Worm (Caenorhabditis elegans) whole organism, late embryonic: ENCODE data around the gene F54F2.6.

Experiments
- C38D4.7 ChIP-seq: fragments of 200-800 bp; sonication (Bioruptor generic); optimal IDR thresholded peaks from 2 replicates; lab custom pipeline; 2018; ENCODE audit warnings: mild to moderate bottlenecking, missing genetic modification characterization, moderate library complexity, missing compliant biosample characterization
- F13H6.1 ChIP-seq: sonication (generic microtip); optimal IDR thresholded peaks from 2 replicates; lab custom pipeline; 2016; ENCODE audit warnings: missing genetic modification characterization, missing compliant biosample characterization
- K02D7.2 ChIP-seq: sonication (generic microtip); optimal IDR thresholded peaks from 2 replicates; lab custom pipeline; 2017; ENCODE audit warnings: mild to moderate bottlenecking, missing genetic modification characterization, missing compliant biosample characterization
- T23F11.4 ChIP-seq: fragments of 200-800 bp; sonication (Bioruptor generic); optimal IDR thresholded peaks from 2 replicates; lab custom pipeline; 2018; ENCODE audit warnings: mild to moderate bottlenecking, missing genetic modification characterization, missing compliant biosample characterization
- ama-1 ChIP-seq: fragments of 150-350 bp; optimal IDR thresholded peaks from 2 replicates; lab custom pipeline; 2014
- ceh-14 ChIP-seq: sonication (generic microtip); optimal IDR thresholded peaks from 2 replicates; lab custom pipeline; 2016; ENCODE audit warnings: missing genotype, missing genetic modification characterization, missing compliant biosample characterization
- ceh-18 ChIP-seq: sonication (generic microtip); optimal IDR thresholded peaks from 2 replicates; lab custom pipeline; 2016; ENCODE audit warnings: missing genetic modification characterization, missing compliant biosample characterization
- ceh-19 ChIP-seq: fragments of 200-800 bp; sonication (Bioruptor generic); optimal IDR thresholded peaks from 2 replicates; lab custom pipeline; 2018; ENCODE audit warnings: mild to moderate bottlenecking, missing genetic modification characterization, missing compliant biosample characterization
- ceh-2 ChIP-seq: sonication (generic microtip); optimal IDR thresholded peaks from 2 replicates; lab custom pipeline; 2016; ENCODE audit warnings: missing genotype, missing genetic modification characterization, missing compliant biosample characterization
- ceh-31 ChIP-seq: sonication (generic microtip); optimal IDR thresholded peaks from 2 replicates; lab custom pipeline; 2016; ENCODE audit warnings: missing genetic modification characterization, missing compliant biosample characterization
- ceh-34 ChIP-seq: sonication (generic microtip); optimal IDR thresholded peaks from 2 replicates; lab custom pipeline; 2016; ENCODE audit warnings: mild to moderate bottlenecking, missing genetic modification characterization, missing compliant biosample characterization
- ceh-45 ChIP-seq: fragments of 200-800 bp; sonication (Bioruptor generic); IDR thresholded peaks from 2 replicates; pipeline ENCODE4 v1.3.6; 2022; ENCODE audit warnings: missing genetic modification reagents, missing genetic modification characterization, missing compliant biosample characterization
- ceh-48 ChIP-seq: sonication (generic microtip); optimal IDR thresholded peaks from 2 replicates; lab custom pipeline; 2016; ENCODE audit warnings: missing genetic modification characterization, inconsistent platforms, missing compliant biosample characterization
- ceh-9 ChIP-seq: sonication (generic microtip); optimal IDR thresholded peaks from 2 replicates; lab custom pipeline; 2016; ENCODE audit warnings: mild to moderate bottlenecking, missing genetic modification characterization, inconsistent platforms, missing compliant biosample characterization
- dve-1 ChIP-seq: sonication (generic microtip); optimal IDR thresholded peaks from 2 replicates; lab custom pipeline; 2017; ENCODE audit warnings: antibody characterized with exemption, mild to moderate bottlenecking, missing genetic modification characterization, missing compliant biosample characterization
- elt-2 ChIP-seq: sonication (generic microtip); optimal IDR thresholded peaks from 2 replicates; lab custom pipeline; 2016; ENCODE audit warnings: missing genetic modification reagents, missing genetic modification characterization, missing compliant biosample characterization
- elt-4 ChIP-seq: sonication (generic microtip); optimal IDR thresholded peaks from 2 replicates; lab custom pipeline; 2016; ENCODE audit warnings: missing genetic modification characterization, missing compliant biosample characterization
- eyg-1 ChIP-seq: sonication (generic microtip); optimal IDR thresholded peaks from 2 replicates; lab custom pipeline; 2016; ENCODE audit warnings: missing genotype, missing genetic modification characterization, missing compliant biosample characterization
- fax-1 ChIP-seq: sonication (generic microtip); optimal IDR thresholded peaks from 2 replicates; lab custom pipeline; 2016; ENCODE audit warnings: missing genotype, missing genetic modification characterization, missing compliant biosample characterization
- fkh-10 ChIP-seq: fragments of 150-350 bp; optimal IDR thresholded peaks from 2 replicates; lab custom pipeline; 2014; ENCODE audit warnings: missing biosample characterization, missing genetic modification reagents, missing genetic modification characterization
- gmeb-2 ChIP-seq: sonication (generic microtip); optimal IDR thresholded peaks from 2 replicates; lab custom pipeline; 2016; ENCODE audit warnings: missing genetic modification characterization, inconsistent platforms, missing compliant biosample characterization
- hlh-13 ChIP-seq: fragments of 200-800 bp; sonication (Bioruptor generic); optimal IDR thresholded peaks from 2 replicates; lab custom pipeline; 2018; ENCODE audit warnings: mild to moderate bottlenecking, missing genetic modification characterization, missing compliant biosample characterization
- hlh-8 ChIP-seq: sonication (generic microtip); optimal IDR thresholded peaks from 2 replicates; lab custom pipeline; 2016; ENCODE audit warnings: missing genotype, missing genetic modification characterization, missing compliant biosample characterization
- lim-6 ChIP-seq: sonication (generic microtip); optimal IDR thresholded peaks from 2 replicates; lab custom pipeline; 2016; ENCODE audit warnings: missing genetic modification characterization, missing compliant biosample characterization
- lin-11 ChIP-seq: fragments of 200-800 bp; sonication (Bioruptor generic); optimal IDR thresholded peaks from 2 replicates; lab custom pipeline; 2018; ENCODE audit warnings: mild to moderate bottlenecking, missing genetic modification characterization, missing compliant biosample characterization
- madf-2 ChIP-seq: sonication (generic microtip); optimal IDR thresholded peaks from 2 replicates; lab custom pipeline; 2017; ENCODE audit warnings: missing genetic modification characterization, missing compliant biosample characterization
- mec-3 ChIP-seq: sonication (generic microtip); optimal IDR thresholded peaks from 2 replicates; lab custom pipeline; 2016; ENCODE audit warnings: borderline replicate concordance, missing genetic modification characterization, missing compliant biosample characterization
- nhr-232 ChIP-seq: sonication (generic microtip); optimal IDR thresholded peaks from 2 replicates; lab custom pipeline; 2016; ENCODE audit warnings: missing genetic modification characterization, missing compliant biosample characterization
- npax-4 ChIP-seq: sonication (generic microtip); optimal IDR thresholded peaks from 2 replicates; lab custom pipeline; 2016; ENCODE audit warnings: missing genetic modification characterization, missing compliant biosample characterization
- pag-3 ChIP-seq: sonication (generic microtip); optimal IDR thresholded peaks from 2 replicates; lab custom pipeline; 2016; ENCODE audit warnings: missing compliant biosample characterization, missing genetic modification characterization, borderline replicate concordance
- pat-9 ChIP-seq: fragments of 200-800 bp; sonication (Bioruptor generic); optimal IDR thresholded peaks from 2 replicates; lab custom pipeline; 2018; ENCODE audit warnings: mild to moderate bottlenecking, missing genetic modification characterization, moderate library complexity, missing compliant biosample characterization
- pha-4 ChIP-seq: fragments of 150-350 bp; optimal IDR thresholded peaks from 2 replicates; lab custom pipeline; 2018; ENCODE audit warnings: missing biosample characterization, missing genetic modification reagents, missing genetic modification characterization
- pqm-1 ChIP-seq: sonication (generic microtip); optimal IDR thresholded peaks from 2 replicates; lab custom pipeline; 2016; ENCODE audit warnings: missing genetic modification characterization, missing compliant biosample characterization
- pros-1 ChIP-seq: fragments of 150-350 bp; optimal IDR thresholded peaks from 2 replicates; lab custom pipeline; 2014; ENCODE audit warnings: missing biosample characterization, missing genetic modification reagents, missing genetic modification characterization
- rnt-1 ChIP-seq: sonication (generic microtip); optimal IDR thresholded peaks from 2 replicates; lab custom pipeline; 2016; ENCODE audit warnings: missing genetic modification characterization, missing compliant biosample characterization
- sdc-2 ChIP-seq: sonication (generic microtip); optimal IDR thresholded peaks from 2 replicates; lab custom pipeline; 2016; ENCODE audit warnings: missing genotype, missing genetic modification characterization, missing compliant biosample characterization
- sox-2 ChIP-seq: fragments of 200-800 bp; sonication (Bioruptor generic); IDR thresholded peaks from 2 replicates; pipeline ENCODE4 v1.3.6; 2022; ENCODE audit warnings: missing genetic modification reagents, missing genetic modification characterization, missing compliant biosample characterization
- syd-9 ChIP-seq: sonication (generic microtip); optimal IDR thresholded peaks from 2 replicates; lab custom pipeline; 2016; ENCODE audit warnings: mild to moderate bottlenecking, missing genetic modification characterization, moderate library complexity, missing compliant biosample characterization
- tbx-2 ChIP-seq: sonication (generic microtip); optimal IDR thresholded peaks from 2 replicates; lab custom pipeline; 2016; ENCODE audit warnings: missing genetic modification characterization, missing compliant biosample characterization
- tbx-7 ChIP-seq: sonication (generic microtip); optimal IDR thresholded peaks from 2 replicates; lab custom pipeline; 2016; ENCODE audit warnings: missing genotype, missing genetic modification characterization, missing compliant biosample characterization
- ttx-3 ChIP-seq: sonication (generic microtip); optimal IDR thresholded peaks from 2 replicates; lab custom pipeline; 2016; ENCODE audit warnings: missing genetic modification reagents, missing genetic modification characterization, missing compliant biosample characterization
- unc-3 ChIP-seq, 2 experiments: fragments of 200-800 bp in 1 of 2; sonication (Bioruptor generic) in 1 of 2; sonication (generic microtip) in 1 of 2; conservative IDR thresholded peaks in 1 of 2; optimal IDR thresholded peaks in 1 of 2; 2 replicates each; pipeline versions ENCODE4 v1.3.6 to Lab custom; 2016 to 2022; ENCODE audit warnings: missing compliant biosample characterization in 2 of 2, missing genetic modification characterization in 2 of 2, missing genetic modification reagents in 1 of 2
- unc-42 ChIP-seq: sonication (generic microtip); optimal IDR thresholded peaks from 2 replicates; lab custom pipeline; 2016; ENCODE audit warnings: missing genotype, missing genetic modification characterization, missing compliant biosample characterization
- unc-55 ChIP-seq: sonication (generic microtip); optimal IDR thresholded peaks from 2 replicates; lab custom pipeline; 2017; ENCODE audit warnings: missing biosample characterization, missing genetic modification reagents, missing genetic modification characterization
- unc-86 ChIP-seq: sonication (generic microtip); optimal IDR thresholded peaks from 2 replicates; lab custom pipeline; 2016; ENCODE audit warnings: missing genetic modification characterization, missing compliant biosample characterization
- zip-5 ChIP-seq: sonication (generic microtip); optimal IDR thresholded peaks from 2 replicates; lab custom pipeline; 2016; ENCODE audit warnings: missing genetic modification characterization, missing compliant biosample characterization
- ztf-16 ChIP-seq: sonication (generic microtip); optimal IDR thresholded peaks from 2 replicates; lab custom pipeline; 2017; ENCODE audit warnings: missing genetic modification characterization, missing compliant biosample characterization

F54F2.6 gene

ce11 chrIII:8770243-8770642 lies 30.3 kb downstream of the F54F2.6 start:
- TF ChIP-seq eyg-1 (tag; lab: Kevin White, UChicago), result no peak
- no peak for TF ChIP-seq ceh-19 (GFP tag; lab: Kevin White, UChicago)
- no peak for TF ChIP-seq npax-4
- TF ChIP-seq tbx-2 (tag; lab: Kevin White, UChicago), result no peak
- TF ChIP-seq nhr-232, result no peak
- TF ChIP-seq rnt-1 (tag; lab: Kevin White, UChicago), result no peak
- TF ChIP-seq unc-3 (GFP tag; conservative IDR thresholded peaks at IDR 0.05; lab: Robert Waterston, UW), result no peak
- no peak for TF ChIP-seq unc-3 (tag; optimal IDR thresholded peaks at IDR 0.05; lab: Kevin White, UChicago)
- TF ChIP-seq pag-3, result no peak
- no peak for TF ChIP-seq pros-1 (tag; lab: Kevin White, UChicago)
- TF ChIP-seq pha-4, result no peak
- TF ChIP-seq F13H6.1, result no peak
- no peak for TF ChIP-seq ttx-3

- TF ChIP-seq unc-42 (tag; lab: Kevin White, UChicago) (no peak), T23F11.4 (no peak), ceh-48 (tag; lab: Kevin White, UChicago) (no peak), rnt-1 (tag; lab: Kevin White, UChicago) (no peak), pag-3 (no peak), fax-1 (tag; lab: Kevin White, UChicago) (no peak), sdc-2 (no peak), dve-1 (tag; lab: Kevin White, UChicago) (no peak), ceh-2 (no peak), lim-6 (tag; lab: Kevin White, UChicago) (no peak), ceh-14 (tag; lab: Kevin White, UChicago) (no peak), hlh-8 (tag; lab: Kevin White, UChicago) (no peak)
- TF ChIP-seq, all 69 proteins: peak for 0
These were observed 31.2 kb downstream of the F54F2.6 start, which contains the start of gene K02D10.1 for ce11 chrIII:8769253-8769652. K02D10.1 (plus strand) TSS chrIII:8769536.

- peak; percentile 40; the same call in 1 of the 2 replicates for TF ChIP-seq unc-3 (GFP tag; conservative IDR thresholded peaks at IDR 0.05; lab: Robert Waterston, UW)
- TF ChIP-seq unc-3 (tag; optimal IDR thresholded peaks at IDR 0.05; lab: Kevin White, UChicago), result peak; percentile 56
- TF ChIP-seq K02D7.2, result peak; percentile 74
- peak; percentile 79 for TF ChIP-seq ztf-16 (tag; lab: Kevin White, UChicago)
- TF ChIP-seq ceh-14 (tag; lab: Kevin White, UChicago), result peak; percentile 85
- peak; percentile 66 for TF ChIP-seq zip-5
- TF ChIP-seq rnt-1 (tag; lab: Kevin White, UChicago), result peak; percentile 63
- TF ChIP-seq unc-86 (tag; lab: Kevin White, UChicago), result peak; percentile 76
- peak; percentile 17; the same call in 1 of the 2 replicates for TF ChIP-seq sox-2
- TF ChIP-seq unc-42 (tag; lab: Kevin White, UChicago), result peak; percentile 13
- TF ChIP-seq ceh-18 (tag; lab: Kevin White, UChicago), result peak; percentile 24
- no peak for TF ChIP-seq ceh-45 (GFP tag; lab: Robert Waterston, UW)
- TF ChIP-seq ceh-9 (tag; lab: Kevin White, UChicago), result no peak
- TF ChIP-seq elt-2 (tag; lab: Kevin White, UChicago), result peak; percentile 92
- peak; percentile 85 for TF ChIP-seq fax-1 (tag; lab: Kevin White, UChicago)
- TF ChIP-seq lin-11 (tag; lab: Kevin White, UChicago), result peak; percentile 62
- TF ChIP-seq fkh-10 (GFP tag; lab: Kevin White, UChicago), result peak; percentile 2
- peak; percentile 59 for TF ChIP-seq pat-9 (tag; lab: Kevin White, UChicago)
- TF ChIP-seq ceh-31, result peak; percentile 77
- peak; percentile 89 for TF ChIP-seq ttx-3
- no peak for TF ChIP-seq pag-3
- TF ChIP-seq ceh-19 (GFP tag; lab: Kevin White, UChicago), result peak; percentile 77
- TF ChIP-seq C38D4.7, result peak; percentile 71
- peak; percentile 70 for TF ChIP-seq syd-9 (tag; lab: Kevin White, UChicago)
- TF ChIP-seq pha-4, result no peak
- TF ChIP-seq ama-1 (lab: Kevin White, UChicago), result no peak
- no peak for TF ChIP-seq elt-4 (tag; lab: Kevin White, UChicago)
- TF ChIP-seq hlh-13 (GFP tag; lab: Kevin White, UChicago), result peak; percentile 42
- peak; percentile 64 for TF ChIP-seq madf-2 (tag; lab: Kevin White, UChicago)
- peak; percentile 73 for TF ChIP-seq T23F11.4
- peak; percentile 70 for TF ChIP-seq gmeb-2 (tag; lab: Kevin White, UChicago)
- peak; percentile 36 for TF ChIP-seq ceh-48 (tag; lab: Kevin White, UChicago)
- no peak for TF ChIP-seq mec-3 (tag; lab: Kevin White, UChicago)
- TF ChIP-seq pqm-1 (tag; lab: Kevin White, UChicago), result no peak
- TF ChIP-seq ceh-34 (tag; lab: Kevin White, UChicago), result peak; percentile 81
- TF ChIP-seq tbx-7 (tag; lab: Kevin White, UChicago), result peak; percentile 31
- no peak for TF ChIP-seq unc-55 (GFP tag; lab: Kevin White, UChicago)
- no peak for TF ChIP-seq sdc-2
These were observed 32.6 kb downstream of the F54F2.6 start, which contains the start of gene mtss-1 for ce11 chrIII:8767889-8768361. mtss-1 (plus strand) TSS chrIII:8768311.
